Fruit fly (Drosophila melanogaster) Kc167 (cell line): ENCODE measurements around the gene Muted.

Source experiments
- h ChIP-seq: fragments of >200 bp; optimal IDR thresholded peaks from 3 replicates; lab custom pipeline; 2018; ENCODE audit warnings: missing external identifiers
- psq ChIP-seq: fragments of >200 bp; optimal IDR thresholded peaks from 2 replicates; lab custom pipeline; 2017; ENCODE audit warnings: missing external identifiers

dm6 chr3R:22381077-22381476 lies 18.7 kb downstream of the Muted start, which contains the start of gene CG43342:
- TF ChIP-seq psq = no peak
- TF ChIP-seq h (lab: Kevin White, UChicago) = no peak
